Fruit fly (Drosophila melanogaster) whole organism, embryonic: ENCODE results near the gene pim.

Experiments used
- ATbp ChIP-seq: fragments of 200-800 bp; sonication (Bioruptor generic); optimal IDR thresholded peaks from 2 replicates; lab custom pipeline; 2017; ENCODE audit warnings: missing biosample characterization, mild to moderate bottlenecking, missing genetic modification characterization, missing genetic modification reagents
- Asciz ChIP-seq: fragments of 200-800 bp; sonication (Bioruptor generic); optimal IDR thresholded peaks from 2 replicates; lab custom pipeline; 2017; ENCODE audit warnings: missing biosample characterization, mild to moderate bottlenecking, missing genetic modification characterization, missing genetic modification reagents
- CG10274 ChIP-seq: fragments of 200-800 bp; sonication (Bioruptor generic); optimal IDR thresholded peaks from 3 replicates; lab custom pipeline; 2017; ENCODE audit warnings: missing biosample characterization, mild to moderate bottlenecking, missing genetic modification characterization
- CG10321 ChIP-seq: fragments of 200-800 bp; sonication (Bioruptor generic); IDR thresholded peaks from 2 replicates; pipeline ENCODE4 v1.3.6; 2022; ENCODE audit warnings: missing biosample characterization, missing genetic modification characterization
- CG10959 ChIP-seq: fragments of 200-800 bp; sonication (Bioruptor generic); IDR thresholded peaks from 2 replicates; pipeline ENCODE4 v1.3.6; 2022; ENCODE audit warnings: missing biosample characterization, missing genetic modification characterization
- CG10979 ChIP-seq: fragments of 200-800 bp; sonication (Bioruptor generic); optimal IDR thresholded peaks from 2 replicates; lab custom pipeline; 2018; ENCODE audit warnings: missing biosample characterization, mild to moderate bottlenecking, missing genetic modification characterization, moderate library complexity
- CG11456 ChIP-seq: fragments of 200-800 bp; sonication (Bioruptor generic); IDR thresholded peaks from 3 replicates; pipeline ENCODE4 v1.3.6; 2022; ENCODE audit warnings: missing biosample characterization, missing genetic modification characterization
- CG11696 ChIP-seq: fragments of 200-800 bp; sonication (Bioruptor generic); IDR thresholded peaks from 2 replicates; pipeline ENCODE4 v1.3.6; 2022; ENCODE audit warnings: missing biosample characterization, missing genetic modification characterization
- CG12744 ChIP-seq: fragments of 200-800 bp; sonication (Bioruptor generic); optimal IDR thresholded peaks from 2 replicates; lab custom pipeline; 2016; ENCODE audit warnings: missing biosample characterization, missing genetic modification characterization
- CG14441 ChIP-seq: fragments of 200-800 bp; sonication (Bioruptor generic); IDR thresholded peaks from 2 replicates; pipeline ENCODE4 v1.3.6; 2022; ENCODE audit warnings: missing biosample characterization, missing genetic modification characterization
- CG14667 ChIP-seq: fragments of 200-800 bp; sonication (Bioruptor generic); IDR thresholded peaks from 2 replicates; pipeline ENCODE4 v1.3.6; 2022; ENCODE audit warnings: missing biosample characterization, missing genetic modification characterization
- CG1603 ChIP-seq: fragments of 200-800 bp; sonication (Bioruptor generic); optimal IDR thresholded peaks from 2 replicates; lab custom pipeline; 2019; ENCODE audit warnings: missing biosample characterization, mild to moderate bottlenecking, missing genetic modification characterization, moderate library complexity
- CG17568 ChIP-seq: fragments of 200-800 bp; sonication (Bioruptor generic); optimal IDR thresholded peaks from 2 replicates; lab custom pipeline; 2018; ENCODE audit warnings: missing biosample characterization, mild to moderate bottlenecking, missing genetic modification characterization, moderate library complexity
- CG30431 ChIP-seq: fragments of 200-800 bp; sonication (Bioruptor generic); optimal IDR thresholded peaks from 2 replicates; lab custom pipeline; 2017; ENCODE audit warnings: missing biosample characterization, missing genetic modification characterization
- CG32532 ChIP-seq: fragments of 200-800 bp; sonication (Bioruptor generic); IDR thresholded peaks from 2 replicates; pipeline ENCODE4 v1.3.6; 2022; ENCODE audit warnings: missing biosample characterization, missing genetic modification characterization
- CG3281 ChIP-seq: fragments of 200-800 bp; sonication (Bioruptor generic); optimal IDR thresholded peaks from 3 replicates; lab custom pipeline; 2017; ENCODE audit warnings: missing biosample characterization, mild to moderate bottlenecking, missing genetic modification characterization
- CG33213 ChIP-seq: fragments of 200-800 bp; sonication (Bioruptor generic); optimal IDR thresholded peaks from 3 replicates; lab custom pipeline; 2016; ENCODE audit warnings: missing biosample characterization, missing genetic modification characterization
- CG3726 ChIP-seq: fragments of 200-800 bp; sonication (Bioruptor generic); IDR thresholded peaks from 3 replicates; pipeline ENCODE4, ENCODE4 v1.3.6; 2022; ENCODE audit warnings: missing biosample characterization, missing genetic modification characterization
- CG4707 ChIP-seq: fragments of 200-800 bp; sonication (Bioruptor generic); optimal IDR thresholded peaks from 2 replicates; lab custom pipeline; 2018; ENCODE audit warnings: missing biosample characterization, mild to moderate bottlenecking, missing genetic modification characterization, moderate library complexity
- CG7357 ChIP-seq: fragments of 200-800 bp; sonication (Bioruptor generic); IDR thresholded peaks from 3 replicates; pipeline ENCODE4 v1.3.6; 2022; ENCODE audit warnings: missing biosample characterization, missing genetic modification characterization
- CG7745 ChIP-seq: fragments of 200-800 bp; sonication (Bioruptor generic); optimal IDR thresholded peaks from 2 replicates; lab custom pipeline; 2018; ENCODE audit warnings: missing biosample characterization, mild to moderate bottlenecking, missing genetic modification characterization, moderate library complexity
- CG7786 ChIP-seq: fragments of 200-800 bp; sonication (Bioruptor generic); optimal IDR thresholded peaks from 2 replicates; lab custom pipeline; 2016; ENCODE audit warnings: missing biosample characterization, missing genetic modification characterization
- CG7987 ChIP-seq: fragments of 200-800 bp; sonication (Bioruptor generic); optimal IDR thresholded peaks from 2 replicates; lab custom pipeline; 2018; ENCODE audit warnings: missing biosample characterization, mild to moderate bottlenecking, missing genetic modification characterization, moderate library complexity
- CG8924 ChIP-seq: fragments of 200-800 bp; optimal IDR thresholded peaks from 3 replicates; lab custom pipeline; 2019; ENCODE audit warnings: missing biosample characterization, mild to moderate bottlenecking, missing genetic modification characterization, moderate library complexity
- CTCF ChIP-seq: fragments of 200-800 bp; sonication (Bioruptor generic); optimal IDR thresholded peaks from 2 replicates; lab custom pipeline; 2017; ENCODE audit warnings: missing biosample characterization, mild to moderate bottlenecking, missing genetic modification characterization, moderate library complexity
- CkIIα-i1 ChIP-seq: fragments of 200-800 bp; sonication (Bioruptor generic); IDR thresholded peaks from 2 replicates; pipeline ENCODE4 v1.3.6; 2022; ENCODE audit warnings: missing biosample characterization, missing genetic modification characterization
- CoRest ChIP-seq: fragments of 200-800 bp; sonication (Bioruptor generic); optimal IDR thresholded peaks from 3 replicates; lab custom pipeline; 2018; ENCODE audit warnings: missing biosample characterization, mild to moderate bottlenecking, missing genetic modification characterization, moderate library complexity
- Dref ChIP-seq: fragments of 200-800 bp; sonication (Bioruptor generic); IDR thresholded peaks from 2 replicates; pipeline ENCODE4 v1.3.6; 2022; ENCODE audit warnings: missing biosample characterization, missing genetic modification characterization
- Fer3 ChIP-seq: fragments of 200-800 bp; sonication (Bioruptor generic); optimal IDR thresholded peaks from 2 replicates; lab custom pipeline; 2018; ENCODE audit warnings: missing biosample characterization, mild to moderate bottlenecking, missing genetic modification characterization, moderate library complexity
- H2.0 ChIP-seq: fragments of 200-800 bp; sonication (Bioruptor generic); IDR thresholded peaks from 2 replicates; pipeline ENCODE4 v1.3.6; 2022; ENCODE audit warnings: missing biosample characterization, missing genetic modification characterization
- MBD-R2 ChIP-seq: fragments of 200-800 bp; sonication (Bioruptor generic); IDR thresholded peaks from 2 replicates; pipeline ENCODE4 v1.3.6; 2022; ENCODE audit warnings: missing biosample characterization, missing genetic modification characterization
- NC2α ChIP-seq: fragments of 200-800 bp; sonication (Bioruptor generic); optimal IDR thresholded peaks from 2 replicates; lab custom pipeline; 2016; ENCODE audit warnings: missing biosample characterization, missing genetic modification characterization
- NFAT ChIP-seq: fragments of 200-800 bp; sonication (Bioruptor generic); IDR thresholded peaks from 2 replicates; pipeline ENCODE4 v1.3.6; 2022; ENCODE audit warnings: missing biosample characterization, missing genetic modification characterization
- PHDP ChIP-seq: fragments of 200-800 bp; sonication (Bioruptor generic); optimal IDR thresholded peaks from 3 replicates; lab custom pipeline; 2018; ENCODE audit warnings: missing biosample characterization, mild to moderate bottlenecking, missing genetic modification characterization, moderate library complexity
- YL-1 ChIP-seq: fragments of 200-800 bp; sonication (Bioruptor generic); optimal IDR thresholded peaks from 3 replicates; lab custom pipeline; 2017; ENCODE audit warnings: missing biosample characterization, mild to moderate bottlenecking, missing genetic modification characterization
- aop ChIP-seq: fragments of 200-800 bp; sonication (Bioruptor generic); IDR thresholded peaks from 2 replicates; pipeline ENCODE4 v1.3.6; 2022; ENCODE audit warnings: missing biosample characterization, missing genetic modification characterization
- ap ChIP-seq: fragments of 200-800 bp; sonication (Bioruptor generic); IDR thresholded peaks from 2 replicates; pipeline ENCODE4 v1.3.6; 2022; ENCODE audit warnings: missing biosample characterization, missing genetic modification characterization
- az2 ChIP-seq: fragments of 200-800 bp; sonication (Bioruptor generic); optimal IDR thresholded peaks from 3 replicates; lab custom pipeline; 2016; ENCODE audit warnings: missing biosample characterization, missing genetic modification characterization
- ci ChIP-seq: fragments of 200-800 bp; sonication (Bioruptor generic); IDR thresholded peaks from 3 replicates; pipeline ENCODE4 v1.3.6; 2022; ENCODE audit warnings: missing biosample characterization, missing genetic modification characterization
- gce ChIP-seq: fragments of 200-800 bp; sonication (Bioruptor generic); IDR thresholded peaks from 3 replicates; pipeline ENCODE4 v1.3.6; 2022; ENCODE audit warnings: missing biosample characterization, missing genetic modification characterization
- gcm ChIP-seq: fragments of 200-800 bp; sonication (Bioruptor generic); optimal IDR thresholded peaks from 2 replicates; lab custom pipeline; 2019; ENCODE audit warnings: missing biosample characterization, mild to moderate bottlenecking, missing genetic modification characterization, moderate library complexity
- knrl ChIP-seq: fragments of 200-800 bp; sonication (Bioruptor generic); IDR thresholded peaks from 3 replicates; pipeline ENCODE4 v1.3.6; 2022; ENCODE audit warnings: missing biosample characterization, missing genetic modification characterization; ENCODE audit not compliant: partially characterized antibody
- nom ChIP-seq: fragments of 200-800 bp; sonication (Bioruptor generic); optimal IDR thresholded peaks from 2 replicates; lab custom pipeline; 2017; ENCODE audit warnings: missing biosample characterization, missing genetic modification characterization, mild to moderate bottlenecking, moderate library complexity, missing genetic modification reagents
- oc ChIP-seq: fragments of 200-800 bp; sonication (Bioruptor generic); optimal IDR thresholded peaks from 2 replicates; lab custom pipeline; 2018; ENCODE audit warnings: missing biosample characterization, mild to moderate bottlenecking, missing genetic modification characterization, moderate library complexity
- p53 ChIP-seq: fragments of 200-800 bp; sonication (Bioruptor generic); optimal IDR thresholded peaks from 2 replicates; lab custom pipeline; 2016; ENCODE audit warnings: missing biosample characterization, missing genetic modification characterization
- pzg ChIP-seq: fragments of 200-800 bp; sonication (Bioruptor generic); optimal IDR thresholded peaks from 3 replicates; lab custom pipeline; 2018; ENCODE audit warnings: missing biosample characterization, mild to moderate bottlenecking, missing genetic modification characterization, moderate library complexity
- rib ChIP-seq: fragments of 200-800 bp; sonication (Bioruptor generic); IDR thresholded peaks from 2 replicates; pipeline ENCODE4 v1.3.6; 2022; ENCODE audit warnings: missing biosample characterization, missing genetic modification characterization
- row ChIP-seq: fragments of 200-800 bp; sonication (Bioruptor generic); IDR thresholded peaks from 3 replicates; pipeline ENCODE4 v1.3.6; 2022; ENCODE audit warnings: missing biosample characterization, missing genetic modification characterization
- sim ChIP-seq: fragments of 200-800 bp; sonication (Bioruptor generic); IDR thresholded peaks from 2 replicates; pipeline ENCODE4 v1.3.6; 2022; ENCODE audit warnings: missing biosample characterization, missing genetic modification characterization
- tin ChIP-seq: fragments of 200-800 bp; sonication (Bioruptor generic); optimal IDR thresholded peaks from 3 replicates; lab custom pipeline; 2016; ENCODE audit warnings: missing biosample characterization, missing genetic modification characterization
- trh ChIP-seq: fragments of 200-800 bp; sonication (Bioruptor generic); optimal IDR thresholded peaks from 2 replicates; lab custom pipeline; 2016; ENCODE audit warnings: missing biosample characterization, missing genetic modification characterization
- vvl ChIP-seq: fragments of 200-800 bp; sonication (Bioruptor generic); IDR thresholded peaks from 2 replicates; pipeline ENCODE4 v1.3.6; 2022; ENCODE audit warnings: missing biosample characterization, missing genetic modification characterization
- zen2 ChIP-seq: fragments of 200-800 bp; sonication (Bioruptor generic); IDR thresholded peaks from 3 replicates; pipeline ENCODE4 v1.3.6; 2022; ENCODE audit warnings: missing biosample characterization, missing genetic modification characterization; ENCODE audit not compliant: partially characterized antibody

The pim gene

DNA sequence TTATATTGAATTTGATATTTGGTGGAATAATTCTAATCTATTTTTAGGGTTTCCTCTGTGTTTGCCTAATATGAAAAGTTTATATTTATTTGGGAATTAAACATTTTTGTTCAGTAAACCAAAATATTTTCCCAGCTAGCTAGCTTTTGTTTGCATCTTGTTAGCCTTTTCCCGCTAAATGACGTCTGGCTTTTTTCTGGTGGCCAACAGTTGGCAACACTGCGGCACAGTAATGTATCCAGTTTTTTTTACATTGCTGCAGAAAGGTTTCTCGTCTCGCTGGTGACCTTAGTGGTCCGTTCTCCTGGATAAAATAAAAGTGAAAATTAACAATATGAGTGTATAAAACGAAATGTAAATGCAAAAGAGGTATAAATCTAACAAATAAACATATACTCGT is 1.4 kb downstream of the pim start, which contains the start of gene lft (continued):
- peak; percentile 24 for TF ChIP-seq pzg
- no peak for TF ChIP-seq tin
- no peak for TF ChIP-seq vvl (GFP tag; lab: Robert Waterston, UW)
- peak; percentile 55; the same call in 2 of the 3 replicates for TF ChIP-seq row (GFP tag; lab: Robert Waterston, UW)
- TF ChIP-seq CG10979 (tag; lab: Kevin White, UChicago): no peak
- TF ChIP-seq H2.0 (GFP tag; lab: Robert Waterston, UW): no peak
- TF ChIP-seq CG7357 (GFP tag; lab: Robert Waterston, UW): no peak
- TF ChIP-seq MBD-R2 (GFP tag; lab: Robert Waterston, UW): 0 out of 2 replicates have a peak, but pooled peaks have one; percentile 30
- TF ChIP-seq CG12744: no peak
- TF ChIP-seq CG11456 (GFP tag; lab: Robert Waterston, UW): no peak
- TF ChIP-seq rib (GFP tag; lab: Robert Waterston, UW): no peak
- no peak for TF ChIP-seq CG10321 (GFP tag; lab: Robert Waterston, UW)
- TF ChIP-seq CG7745: no peak
- TF ChIP-seq CG32532 (GFP tag; lab: Robert Waterston, UW): no peak
- TF ChIP-seq PHDP (tag; lab: Kevin White, UChicago): no peak
- TF ChIP-seq ci: 0 out of 3 replicates have a peak, but pooled peaks have one; percentile 24
- TF ChIP-seq oc (tag; lab: Kevin White, UChicago): no peak
- peak; percentile 8 for TF ChIP-seq CoRest (tag; lab: Kevin White, UChicago)
- TF ChIP-seq CG10959: no peak
- TF ChIP-seq CG11696: no peak
- no peak for TF ChIP-seq trh
- no peak for TF ChIP-seq gcm
- TF ChIP-seq CTCF (GFP tag; lab: Kevin White, UChicago): no peak
- TF ChIP-seq CG3281 (GFP tag; lab: Kevin White, UChicago): no peak
- no peak for TF ChIP-seq sim
- TF ChIP-seq CkIIα-i1 (GFP tag; lab: Robert Waterston, UW): no peak
- TF ChIP-seq knrl (GFP tag; lab: Robert Waterston, UW): no peak
- no peak for TF ChIP-seq ATbp (GFP tag; lab: Kevin White, UChicago)
- no peak for TF ChIP-seq NC2α
- TF ChIP-seq CG14441 (GFP tag; lab: Robert Waterston, UW): no peak
- TF ChIP-seq CG10274: no peak
- TF ChIP-seq CG33213 (GFP tag; lab: Kevin White, UChicago): no peak
- TF ChIP-seq CG1603 (tag; lab: Kevin White, UChicago): peak; percentile 51
- TF ChIP-seq CG8924: peak; percentile 31
- TF ChIP-seq CG4707 (GFP tag; lab: Kevin White, UChicago): no peak
- TF ChIP-seq p53 (GFP tag; lab: Kevin White, UChicago): no peak
- no peak for TF ChIP-seq CG17568 (GFP tag; lab: Kevin White, UChicago)
- no peak for TF ChIP-seq CG7786 (GFP tag; lab: Kevin White, UChicago)
- TF ChIP-seq Fer3: no peak
- TF ChIP-seq gce (GFP tag; lab: Robert Waterston, UW): no peak
- no peak for TF ChIP-seq CG14667
- TF ChIP-seq YL-1: peak; percentile 32
- TF ChIP-seq CG30431 (GFP tag; lab: Kevin White, UChicago): no peak
- TF ChIP-seq az2 (GFP tag; lab: Kevin White, UChicago): no peak
- no peak for TF ChIP-seq Dref
- no peak for TF ChIP-seq zen2 (GFP tag; lab: Robert Waterston, UW)
- no peak for TF ChIP-seq Asciz (GFP tag; lab: Kevin White, UChicago)
- TF ChIP-seq CG3726 (GFP tag; lab: Robert Waterston, UW): no peak
- TF ChIP-seq aop: no peak
- no peak for TF ChIP-seq CG7987 (GFP tag; lab: Kevin White, UChicago)
- TF ChIP-seq ap (GFP tag; lab: Robert Waterston, UW): no peak
- peak; percentile 2 for TF ChIP-seq nom (GFP tag; lab: Kevin White, UChicago)
- no peak for TF ChIP-seq NFAT (GFP tag; lab: Robert Waterston, UW)
